Worm (Caenorhabditis elegans): ENCODE results near the gene map-2.

The map-2 gene

ce11 chrIV:16822529-16822928, 32.2 kb downstream of the map-2 start, which contains the start of gene Y116A8A.4:
TSS of gene Y116A8A.4 (plus strand) at chrIV:16822829.
- no peak for TF ChIP-seq hlh-6 (tag; optimal IDR thresholded peaks at IDR 0.05)
- TF ChIP-seq hlh-8 (tag; optimal IDR thresholded peaks at IDR 0.05) = no peak
- TF ChIP-seq odd-2 (tag; optimal IDR thresholded peaks at IDR 0.05) = no peak
- TF ChIP-seq ref-2 (tag; optimal IDR thresholded peaks at IDR 0.05) = no peak
- TF ChIP-seq che-1 (tag; optimal IDR thresholded peaks at IDR 0.05) = no peak
- TF ChIP-seq dve-1 (tag; optimal IDR thresholded peaks at IDR 0.05) = no peak
- no peak for TF ChIP-seq ceh-6 (GFP tag; optimal IDR thresholded peaks at IDR 0.05)
- TF ChIP-seq unc-55 (GFP tag; optimal IDR thresholded peaks at IDR 0.05) = no peak
- TF ChIP-seq ceh-22 (tag; optimal IDR thresholded peaks at IDR 0.05) = no peak
- TF ChIP-seq hlh-30 (tag; optimal IDR thresholded peaks at IDR 0.05; ENCODE audit: insufficient read depth) = no peak
- TF ChIP-seq fkh-10 (GFP tag; optimal IDR thresholded peaks at IDR 0.05) = no peak
- TF ChIP-seq npax-4 (tag; optimal IDR thresholded peaks at IDR 0.05) = no peak
- TF ChIP-seq nfya-1 (tag; optimal IDR thresholded peaks at IDR 0.05) = no peak
- TF ChIP-seq unc-3 (GFP tag; conservative IDR thresholded peaks at IDR 0.05) = no peak
- TF ChIP-seq unc-3 (tag; optimal IDR thresholded peaks at IDR 0.05) = no peak
- TF ChIP-seq hlh-15 (tag; optimal IDR thresholded peaks at IDR 0.05) = no peak

DNA sequence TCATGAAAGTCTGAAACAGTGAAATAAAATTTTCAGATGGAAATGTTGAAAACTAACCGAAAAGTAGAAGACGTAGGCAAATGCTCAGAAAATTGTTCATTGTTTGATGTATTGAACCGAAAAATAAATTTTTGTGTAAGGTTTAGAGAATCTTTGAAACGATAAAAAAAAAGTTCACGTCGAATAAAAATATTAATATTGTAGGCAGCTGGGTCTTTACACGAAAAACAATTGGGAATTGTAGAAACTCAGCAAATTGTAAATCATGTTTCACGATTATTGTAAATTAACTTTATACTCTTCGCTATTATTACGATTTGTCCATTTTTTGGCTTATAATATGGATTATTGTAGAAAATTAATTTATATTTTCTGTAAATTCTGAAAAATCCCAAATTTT, 40.9 kb downstream of the map-2 start, which contains the start of gene Y116A8A.2:
Y116A8A.2 (minus strand) TSS at position 101 of the 400 bp plus-strand sequence.
- no peak for TF ChIP-seq ref-2 (tag; optimal IDR thresholded peaks at IDR 0.05)
- no peak for TF ChIP-seq eyg-1 (tag; optimal IDR thresholded peaks at IDR 0.05)
- TF ChIP-seq lin-11 (tag; optimal IDR thresholded peaks at IDR 0.05) = no peak
- no peak for TF ChIP-seq pax-1 (tag; optimal IDR thresholded peaks at IDR 0.05)
- no peak for TF ChIP-seq fkh-10 (GFP tag; optimal IDR thresholded peaks at IDR 0.05)
- TF ChIP-seq unc-42 (tag; optimal IDR thresholded peaks at IDR 0.05) = no peak
- no peak for TF ChIP-seq nhr-11 (tag; optimal IDR thresholded peaks at IDR 0.05)
- no peak for TF ChIP-seq zip-5 (tag; optimal IDR thresholded peaks at IDR 0.05)
- TF ChIP-seq madf-2 (tag; optimal IDR thresholded peaks at IDR 0.05) = no peak
- TF ChIP-seq fkh-6 (tag; optimal IDR thresholded peaks at IDR 0.05) = no peak
- no peak for TF ChIP-seq ceh-45 (GFP tag; IDR thresholded peaks at IDR 0.05)
- no peak for TF ChIP-seq che-1 (tag; optimal IDR thresholded peaks at IDR 0.05)
- no peak for TF ChIP-seq K09A11.1 (tag; optimal IDR thresholded peaks at IDR 0.05; ENCODE audit: insufficient read depth)
- no peak for TF ChIP-seq ceh-30 (tag; optimal IDR thresholded peaks at IDR 0.05)
- no peak for TF ChIP-seq ceh-24 (tag; optimal IDR thresholded peaks at IDR 0.05)
- no peak for TF ChIP-seq nfya-1 (tag; optimal IDR thresholded peaks at IDR 0.05)

DNA sequence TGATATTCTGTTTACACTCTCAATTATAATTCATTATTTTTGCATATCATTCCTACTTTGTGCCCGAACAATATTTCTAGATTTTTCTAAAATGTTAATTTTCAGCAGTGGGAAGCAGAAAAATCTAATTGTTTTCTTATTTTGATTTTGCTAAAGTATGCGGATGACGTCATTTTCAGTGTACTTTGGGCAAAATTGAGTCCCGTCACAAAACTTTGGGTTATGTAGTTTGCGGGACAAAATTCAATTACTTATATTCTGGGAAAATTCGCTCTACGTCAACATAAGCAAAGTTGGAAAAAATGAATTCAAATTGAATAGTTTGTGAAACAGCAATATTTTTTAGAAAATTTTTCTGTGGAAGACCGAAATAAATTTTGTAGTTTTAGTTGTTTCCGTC, 42.6 kb downstream of the map-2 start:
- TF ChIP-seq zip-5 (tag; optimal IDR thresholded peaks at IDR 0.05) (no peak), ceh-48 (tag; optimal IDR thresholded peaks at IDR 0.05) (no peak), unc-86 (tag; optimal IDR thresholded peaks at IDR 0.05) (no peak), pat-9 (tag; optimal IDR thresholded peaks at IDR 0.05) (no peak), unc-42 (tag; optimal IDR thresholded peaks at IDR 0.05) (peak; percentile 77)

- no peak for TF ChIP-seq ceh-18 (tag; optimal IDR thresholded peaks at IDR 0.05)
- no peak for TF ChIP-seq ceh-14 (tag; optimal IDR thresholded peaks at IDR 0.05)
- no peak for TF ChIP-seq ama-1 (optimal IDR thresholded peaks at IDR 0.05)
- no peak for TF ChIP-seq che-1 (tag; optimal IDR thresholded peaks at IDR 0.05)
- TF ChIP-seq ahr-1 (tag; optimal IDR thresholded peaks at IDR 0.05) = no peak
- no peak for TF ChIP-seq elt-4 (tag; optimal IDR thresholded peaks at IDR 0.05)
- no peak for TF ChIP-seq pax-1 (tag; optimal IDR thresholded peaks at IDR 0.05)
- no peak for TF ChIP-seq pag-3 (tag; optimal IDR thresholded peaks at IDR 0.05; ENCODE audit: borderline replicate concordance)
- TF ChIP-seq ceh-9 (tag; optimal IDR thresholded peaks at IDR 0.05) = no peak
- TF ChIP-seq ceh-34 (tag; optimal IDR thresholded peaks at IDR 0.05) = no peak
- TF ChIP-seq hlh-8 (tag; optimal IDR thresholded peaks at IDR 0.05) = no peak
- no peak for TF ChIP-seq unc-86 (tag; optimal IDR thresholded peaks at IDR 0.05)
- no peak for TF ChIP-seq unc-55 (GFP tag; optimal IDR thresholded peaks at IDR 0.05)
- no peak for TF ChIP-seq hlh-15 (tag; optimal IDR thresholded peaks at IDR 0.05)
- no peak for TF ChIP-seq dve-1 (tag; optimal IDR thresholded peaks at IDR 0.05)
Observed at ce11 chrIV:16806352-16806751, 48.3 kb downstream of the map-2 start, which contains the start of gene clec-193. TSS of gene clec-193 (minus strand) at chrIV:16806452.

Data from whole organism, late embryonic.